Fruit fly (Drosophila melanogaster): ENCODE measurements around the gene CG46458.

DNA sequence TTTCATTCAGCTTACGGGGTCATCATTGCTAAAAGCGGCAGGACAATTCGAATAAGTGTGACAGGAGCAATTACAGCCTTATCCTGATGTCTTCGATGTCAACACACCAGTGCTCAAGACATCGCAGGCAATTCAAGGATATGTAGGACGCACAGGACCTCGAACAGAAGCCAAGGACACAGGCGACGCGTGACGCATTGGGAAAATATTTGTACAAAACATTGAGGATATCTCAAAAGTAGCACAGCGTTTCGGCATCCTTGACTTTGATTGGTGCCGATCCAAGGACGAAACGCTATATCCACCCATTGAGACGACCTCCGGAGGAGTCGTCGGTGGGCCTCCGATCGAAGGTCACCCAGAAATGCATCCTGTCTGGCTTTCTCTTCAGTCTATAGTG, 98.1 kb downstream of the CG46458 start:
- TF ChIP-seq CTCF (optimal IDR thresholded peaks at IDR 0.05) (no peak), CG8478 (optimal IDR thresholded peaks at IDR 0.05) (no peak)
